Fruit fly (Drosophila melanogaster): Measurements from ENCODE around the gene hyx.

Gene hyx

DNA sequence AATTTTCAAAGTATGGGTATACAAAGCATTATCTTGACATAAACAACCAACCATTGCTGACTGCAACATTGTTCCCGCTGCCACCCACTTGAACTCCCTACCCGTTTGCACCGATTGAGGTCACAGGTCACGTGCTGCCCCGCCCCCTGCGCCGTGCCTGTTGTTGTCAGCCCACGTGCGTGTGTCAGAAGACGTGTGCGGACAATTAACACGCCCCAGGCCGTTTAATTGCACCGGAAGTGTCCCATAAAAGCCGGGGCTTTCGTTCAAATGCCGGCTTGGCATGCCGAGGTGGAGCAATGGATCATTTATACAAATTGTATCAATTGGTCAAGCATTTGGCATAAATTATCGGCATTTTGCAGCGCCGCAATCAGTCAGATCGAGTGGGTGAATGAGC lies 11.5 kb upstream of the hyx start:
- TF ChIP-seq EcR (GFP tag; optimal IDR thresholded peaks at IDR 0.05) (no peak), CG12605 (GFP tag; IDR thresholded peaks at IDR 0.05) (no peak), CG32121 (GFP tag; IDR thresholded peaks at IDR 0.05) (no peak), rn (GFP tag; IDR thresholded peaks at IDR 0.05) (no peak), CG14655 (GFP tag; optimal IDR thresholded peaks at IDR 0.05) (no peak), Snoo (tag; optimal IDR thresholded peaks at IDR 0.05) (no peak), CG15710 (tag; optimal IDR thresholded peaks at IDR 0.05) (no peak), CG9948 (tag; optimal IDR thresholded peaks at IDR 0.05) (no peak), D1 (tag; optimal IDR thresholded peaks at IDR 0.05) (no peak), CG10348 (GFP tag; IDR thresholded peaks at IDR 0.05) (no peak), CG17806 (tag; optimal IDR thresholded peaks at IDR 0.05) (no peak), Pif1A (GFP tag; optimal IDR thresholded peaks at IDR 0.05) (no peak), Pif1B (GFP tag; optimal IDR thresholded peaks at IDR 0.05) (no peak), gl (tag; optimal IDR thresholded peaks at IDR 0.05) (no peak), CG8159 (tag; optimal IDR thresholded peaks at IDR 0.05) (no peak), fd96Ca (GFP tag; IDR thresholded peaks at IDR 0.05) (no peak), Ets98B (GFP tag; IDR thresholded peaks at IDR 0.05) (no peak), CG4496 (GFP tag; IDR thresholded peaks at IDR 0.05) (no peak), CG34367 (tag; optimal IDR thresholded peaks at IDR 0.05) (no peak), CG13204 (GFP tag; optimal IDR thresholded peaks at IDR 0.05) (no peak)

DNA sequence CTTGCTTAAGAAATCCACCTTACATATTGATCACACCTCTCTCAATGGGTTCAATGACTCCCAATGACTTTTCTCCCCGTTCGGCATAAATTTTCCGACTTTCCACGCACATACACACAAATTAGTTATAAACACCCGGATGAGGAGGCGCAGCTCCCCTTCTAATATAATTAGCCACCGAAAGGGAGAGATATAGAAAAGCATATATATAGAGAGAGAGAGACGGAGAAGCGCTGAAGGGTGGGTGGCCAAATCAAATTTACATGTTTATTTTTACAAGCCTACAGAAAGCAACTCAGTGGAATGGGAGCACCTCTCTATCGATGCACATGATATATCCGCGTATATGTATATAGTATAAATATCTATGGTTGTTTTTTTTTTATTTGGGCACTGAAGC lies 9.9 kb upstream of the hyx start:
- TF ChIP-seq CG8301 (tag; optimal IDR thresholded peaks at IDR 0.05) = no peak

- TF ChIP-seq CG12605 (GFP tag; IDR thresholded peaks at IDR 0.05) = no peak
- no peak for TF ChIP-seq D1 (tag; optimal IDR thresholded peaks at IDR 0.05)
- no peak for TF ChIP-seq CG8301 (tag; optimal IDR thresholded peaks at IDR 0.05)
- TF ChIP-seq CG13204 (GFP tag; optimal IDR thresholded peaks at IDR 0.05) = no peak
- TF ChIP-seq CG15710 (tag; optimal IDR thresholded peaks at IDR 0.05) = no peak
- no peak for TF ChIP-seq Pif1B (GFP tag; optimal IDR thresholded peaks at IDR 0.05)
- TF ChIP-seq CG32121 (GFP tag; IDR thresholded peaks at IDR 0.05) = no peak
- peak; percentile 29 for TF ChIP-seq EcR (GFP tag; optimal IDR thresholded peaks at IDR 0.05)
Observed at dm6 chr3R:9029411-9029810, 9.1 kb upstream of the hyx start.

dm6 chr3R:9030006-9030749 lies 8.4 kb upstream of the hyx start:
- TF ChIP-seq fd96Ca (GFP tag; IDR thresholded peaks at IDR 0.05) (no peak), CG14655 (GFP tag; optimal IDR thresholded peaks at IDR 0.05) (no peak), Ets98B (GFP tag; IDR thresholded peaks at IDR 0.05) (no peak), CG34367 (tag; optimal IDR thresholded peaks at IDR 0.05) (no peak), CG32121 (GFP tag; IDR thresholded peaks at IDR 0.05) (no peak), Snoo (tag; optimal IDR thresholded peaks at IDR 0.05) (no peak), Pif1A (GFP tag; optimal IDR thresholded peaks at IDR 0.05) (no peak), CG9948 (tag; optimal IDR thresholded peaks at IDR 0.05) (no peak)

- no peak for TF ChIP-seq CG4496 (GFP tag; IDR thresholded peaks at IDR 0.05)
- peak; percentile 11 for TF ChIP-seq EcR (GFP tag; optimal IDR thresholded peaks at IDR 0.05)
Observed at dm6 chr3R:9030750-9031128, 7.8 kb upstream of the hyx start.

- peak; percentile 99 for TF ChIP-seq CG17806 (tag; optimal IDR thresholded peaks at IDR 0.05)
- TF ChIP-seq Pif1B (GFP tag; optimal IDR thresholded peaks at IDR 0.05) = peak; percentile 99
- peak; percentile 99 for TF ChIP-seq CG8301 (tag; optimal IDR thresholded peaks at IDR 0.05)
- TF ChIP-seq CG15710 (tag; optimal IDR thresholded peaks at IDR 0.05) = peak; percentile 99
- TF ChIP-seq CG10348 (GFP tag; IDR thresholded peaks at IDR 0.05) = peak; percentile 95
- TF ChIP-seq CG9948 (tag; optimal IDR thresholded peaks at IDR 0.05) = peak; percentile 98
- peak; percentile 98 for TF ChIP-seq CG8159 (tag; optimal IDR thresholded peaks at IDR 0.05)
- peak; percentile 99 for TF ChIP-seq CG32121 (GFP tag; IDR thresholded peaks at IDR 0.05)
- peak; percentile 99 for TF ChIP-seq CG12605 (GFP tag; IDR thresholded peaks at IDR 0.05)
- peak; percentile 99 for TF ChIP-seq fd96Ca (GFP tag; IDR thresholded peaks at IDR 0.05)
- peak; percentile 99 for TF ChIP-seq Ets98B (GFP tag; IDR thresholded peaks at IDR 0.05)
- TF ChIP-seq CG14655 (GFP tag; optimal IDR thresholded peaks at IDR 0.05) = peak; percentile 99
- peak; percentile 99 for TF ChIP-seq CG4496 (GFP tag; IDR thresholded peaks at IDR 0.05)
- TF ChIP-seq CG34367 (tag; optimal IDR thresholded peaks at IDR 0.05) = peak; percentile 99
- peak; percentile 97 for TF ChIP-seq Snoo (tag; optimal IDR thresholded peaks at IDR 0.05)
- peak; percentile 99 for TF ChIP-seq Pif1A (GFP tag; optimal IDR thresholded peaks at IDR 0.05)
- peak; percentile 81 for TF ChIP-seq EcR (GFP tag; optimal IDR thresholded peaks at IDR 0.05)
- TF ChIP-seq D1 (tag; optimal IDR thresholded peaks at IDR 0.05) = peak; percentile 99
- peak; percentile 97 for TF ChIP-seq CG13204 (GFP tag; optimal IDR thresholded peaks at IDR 0.05)
- peak; percentile 98 for TF ChIP-seq gl (tag; optimal IDR thresholded peaks at IDR 0.05)
- TF ChIP-seq rn (GFP tag; IDR thresholded peaks at IDR 0.05) = peak; percentile 98
Observed at dm6 chr3R:9031797-9032418, 6.7 kb upstream of the hyx start.

All from whole organism, pupa.